1 worm cellular context compared by ENCODE assay signal in genomic region chrII:6887319-6888005, ce11.
A peak's percentile ranks its signal among the peaks of the same experiment; 100 is the strongest.
TF ChIP-seq lines count a peak whose summit lies in the region.

pmp-2 (minus strand) TSS chrII:6887805.

TF ChIP-seq in whole organism, L4 larva, 104 proteins besides CTCF, POLR2A, EP300 and RAD21 (continued from another document):
- TF ChIP-seq F10B5.3 (tag; optimal IDR thresholded peaks at IDR 0.05; lab: Kevin White, UChicago) (no peak), pqm-1 (tag; optimal IDR thresholded peaks at IDR 0.05; lab: Kevin White, UChicago) (peak; percentile 29), T26A8.4 (GFP tag; IDR thresholded peaks at IDR 0.05; lab: Robert Waterston, UW) (no peak), dmd-9 (GFP tag; IDR thresholded peaks at IDR 0.05; lab: Robert Waterston, UW) (no peak), F49E8.2 (tag; optimal IDR thresholded peaks at IDR 0.05; lab: Kevin White, UChicago; ENCODE audit: borderline replicate concordance) (no peak), F37D6.2 (tag; optimal IDR thresholded peaks at IDR 0.05; lab: Kevin White, UChicago) (no peak), mdt-29 (GFP tag; IDR thresholded peaks at IDR 0.05; lab: Robert Waterston, UW) (no peak), aha-1 (tag; lab: Kevin White, UChicago) (no peak), F26F4.8 (GFP tag; conservative IDR thresholded peaks at IDR 0.05; lab: Robert Waterston, UW) (no peak), ceh-28 (tag; optimal IDR thresholded peaks at IDR 0.05; lab: Kevin White, UChicago) (no peak), nhr-48 (tag; optimal IDR thresholded peaks at IDR 0.05; lab: Kevin White, UChicago) (no peak), Y48G9A.11 (GFP tag; IDR thresholded peaks at IDR 0.05; lab: Robert Waterston, UW) (no peak), mdl-1 (tag; optimal IDR thresholded peaks at IDR 0.05; lab: Kevin White, UChicago) (no peak), mep-1 (tag; optimal IDR thresholded peaks at IDR 0.05; lab: Kevin White, UChicago) (no peak), D1046.2 (GFP tag; IDR thresholded peaks at IDR 0.05; lab: Robert Waterston, UW) (no peak), madf-5 (GFP tag; IDR thresholded peaks at IDR 0.05; lab: Robert Waterston, UW) (no peak)
